Fruit fly (Drosophila melanogaster) S2 (cell line): Measurements from ENCODE around the gene CG9915.

Experiments
- CG8478 ChIP-seq: fragments of >200 bp; optimal IDR thresholded peaks from 2 replicates; lab custom pipeline; 2018
- CTCF ChIP-seq, 2 experiments: fragments of >200 bp; optimal IDR thresholded peaks; 2 replicates each; lab custom pipeline; 2018

CG9915 gene

DNA sequence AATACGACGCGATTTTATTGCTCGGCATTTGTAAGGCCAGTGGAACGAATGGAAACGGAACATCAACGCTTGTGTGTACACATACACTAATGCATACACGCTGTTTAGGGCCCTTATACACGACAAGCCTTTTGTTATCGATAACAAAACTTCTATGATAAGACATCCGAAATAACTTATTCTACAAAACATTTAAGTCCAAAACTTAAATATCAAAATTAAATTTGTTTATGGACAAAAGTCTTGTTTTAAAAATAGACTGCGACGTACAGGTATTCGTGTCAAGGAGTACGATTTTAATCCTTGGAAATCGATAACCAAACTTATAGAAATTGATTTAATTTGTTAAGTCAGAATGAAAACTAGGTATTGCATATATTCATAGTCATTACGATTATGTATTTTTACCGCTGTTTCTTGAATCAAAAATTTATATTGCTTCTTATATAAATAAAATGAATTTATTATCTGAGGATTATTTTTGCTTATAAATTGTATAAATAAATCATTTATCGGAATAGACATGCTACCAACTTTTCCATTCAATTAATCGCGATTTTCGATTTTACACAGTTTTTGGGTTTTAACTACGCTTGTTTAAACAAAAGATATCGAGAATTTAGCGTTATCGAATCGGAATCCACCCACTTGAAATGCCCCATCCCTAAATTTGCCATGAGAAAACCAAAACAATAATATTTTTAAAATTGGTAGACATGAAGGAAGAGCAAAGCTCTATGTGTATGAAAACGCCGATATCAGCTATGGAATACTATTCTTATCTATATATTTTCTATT lies at the start of gene CG9915, which contains the start of gene SWIP:
TSS of gene CG9915 (minus strand) at position 61 of the 798 bp plus-strand sequence.
TSS of gene SWIP (plus strand) at position 632 of the 798 bp plus-strand sequence.
- no peak for TF ChIP-seq CG8478 (lab: Kevin White, UChicago)
- no peak for TF ChIP-seq CTCF (optimal IDR thresholded peaks at IDR 0.05; lab: Kevin White, UChicago)

DNA sequence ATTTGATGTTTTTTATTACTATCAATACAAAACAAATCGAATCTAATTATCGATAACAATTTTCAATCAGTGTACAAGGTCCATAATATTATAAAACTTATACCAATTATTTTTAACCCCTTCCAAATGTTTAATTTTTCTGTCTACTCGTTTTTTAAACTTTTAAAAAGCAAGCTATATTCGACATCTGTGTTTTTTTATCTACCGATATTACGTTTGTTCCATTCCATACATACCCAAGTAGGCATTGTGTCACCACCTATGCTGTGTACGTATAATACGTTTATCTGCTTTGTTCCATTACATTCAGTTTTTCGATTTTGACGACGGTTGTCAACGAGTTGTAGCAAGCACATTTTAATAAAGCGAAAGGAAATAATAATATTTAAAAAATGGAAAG lies 48.4 kb upstream of the CG9915 start, which contains the start of gene nonA:
TSS of gene nonA (plus strand) at position 264 of the 400 bp plus-strand sequence.
- TF ChIP-seq CG8478 (lab: Kevin White, UChicago), result no peak
- no peak for TF ChIP-seq CTCF (optimal IDR thresholded peaks at IDR 0.05; lab: Kevin White, UChicago)

DNA sequence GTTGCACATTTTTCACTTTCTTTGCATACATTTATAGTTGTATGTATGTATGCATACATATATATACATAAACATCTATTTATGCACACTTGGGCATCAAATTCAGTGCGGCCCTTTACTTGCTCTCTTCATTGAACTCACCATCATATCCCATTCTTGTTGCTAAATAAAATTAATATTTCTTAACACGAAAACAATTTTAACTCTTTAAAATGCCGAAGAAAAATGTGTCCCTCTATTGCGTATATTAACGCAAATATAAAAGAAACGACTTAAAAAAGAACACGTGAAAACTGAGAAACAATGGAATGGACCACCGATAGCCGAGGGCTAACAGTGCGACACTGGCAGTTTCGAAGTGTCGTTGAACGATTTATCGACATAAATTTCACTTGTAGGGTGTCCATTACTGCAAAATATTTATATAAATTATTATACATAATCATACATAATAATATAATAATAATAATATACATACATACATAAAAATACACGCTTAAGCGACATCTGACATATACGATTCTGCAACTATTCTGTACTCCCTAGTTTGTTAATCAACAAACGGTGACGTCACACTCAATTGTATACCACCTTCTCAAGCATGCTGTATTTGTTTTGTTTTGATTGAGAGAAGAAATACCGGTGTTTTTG lies 45.9 kb upstream of the CG9915 start, which contains the start of the genes U2af50 and PIG-Q:
TSS of gene U2af50 (minus strand) at position 370 of the 651 bp plus-strand sequence.
TSS of gene PIG-Q (plus strand) at position 474 of the 651 bp plus-strand sequence.
- TF ChIP-seq CTCF (optimal IDR thresholded peaks at IDR 0.05; lab: Kevin White, UChicago) (no peak), CG8478 (lab: Kevin White, UChicago) (no peak)

DNA sequence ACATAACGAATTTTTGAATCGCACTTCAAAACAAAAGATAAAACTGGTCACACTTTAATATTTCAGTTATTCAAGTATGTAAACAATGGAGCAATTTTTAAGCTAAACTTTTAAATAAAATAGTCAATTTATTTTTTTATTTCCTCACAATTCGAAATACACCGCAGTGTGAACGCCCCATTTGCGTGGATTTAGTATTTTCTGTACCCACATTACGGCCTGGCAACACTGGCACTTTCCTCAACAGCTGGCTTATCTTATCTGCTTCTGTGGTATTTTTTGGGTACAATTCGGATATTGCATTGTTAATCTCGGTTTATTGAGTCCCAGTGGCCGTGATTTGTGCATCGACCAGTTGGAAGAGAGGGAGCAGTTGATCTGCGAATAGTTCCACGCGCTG lies 37.1 kb upstream of the CG9915 start, which contains the start of gene sl:
TSS of gene sl (plus strand) at position 254 of the 400 bp plus-strand sequence.
- TF ChIP-seq CG8478 (lab: Kevin White, UChicago), result no peak
- no peak for TF ChIP-seq CTCF (optimal IDR thresholded peaks at IDR 0.05; lab: Kevin White, UChicago)

DNA sequence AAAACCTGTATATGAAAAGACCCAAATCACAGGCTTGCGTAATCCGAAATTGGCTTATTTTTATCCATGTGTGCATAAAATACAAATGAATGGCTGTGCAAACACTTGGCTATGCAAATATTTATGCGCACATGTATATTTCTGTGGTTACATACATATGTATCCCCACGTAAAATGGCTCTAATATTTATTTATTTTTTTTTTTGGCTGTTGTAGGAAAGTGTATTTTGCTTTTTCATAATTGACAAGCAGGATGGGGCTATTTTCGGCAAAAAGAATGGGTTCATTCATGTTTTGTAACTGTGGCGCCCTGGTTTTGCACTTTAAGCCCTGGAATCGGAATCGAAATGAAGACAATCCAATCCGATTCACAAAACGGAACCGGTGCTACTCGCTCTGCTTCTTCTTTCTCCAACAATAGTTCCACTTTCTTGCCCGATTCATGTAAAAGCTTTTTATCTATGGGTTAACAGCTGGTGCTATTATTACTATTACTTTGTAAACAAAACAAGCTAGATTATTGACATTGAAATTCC lies 22.2 kb upstream of the CG9915 start:
- TF ChIP-seq CTCF (optimal IDR thresholded peaks at IDR 0.05; lab: Kevin White, UChicago) (no peak), CG8478 (lab: Kevin White, UChicago) (no peak)

DNA sequence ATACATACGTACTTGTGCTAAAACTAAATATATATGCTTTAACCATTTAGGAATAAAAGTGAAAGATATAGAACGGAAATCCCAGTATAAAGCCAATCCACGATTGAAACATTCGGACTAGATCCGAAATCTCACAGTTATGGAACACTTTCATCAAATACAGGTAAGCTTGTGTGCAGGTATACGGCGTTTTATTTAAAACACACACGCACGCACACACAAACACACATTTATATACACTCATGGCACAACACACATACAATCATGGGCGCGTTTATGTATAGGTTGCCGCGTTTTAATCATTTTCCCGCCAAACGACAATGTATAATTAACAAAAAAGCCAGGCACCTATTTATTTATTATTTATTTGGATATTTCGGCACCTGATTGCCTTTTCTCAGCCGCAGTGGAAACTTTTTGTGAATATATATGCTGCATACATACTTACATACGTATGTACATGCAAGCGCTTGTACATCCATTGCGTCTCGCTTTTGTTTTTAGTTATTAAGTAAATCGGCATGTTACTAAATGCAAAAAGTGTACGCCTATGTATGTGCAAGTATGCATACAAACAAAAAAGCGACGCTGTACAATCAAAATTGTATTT lies 21.4 kb upstream of the CG9915 start:
- TF ChIP-seq CTCF (optimal IDR thresholded peaks at IDR 0.05; lab: Kevin White, UChicago) (no peak), CG8478 (lab: Kevin White, UChicago) (no peak)

DNA sequence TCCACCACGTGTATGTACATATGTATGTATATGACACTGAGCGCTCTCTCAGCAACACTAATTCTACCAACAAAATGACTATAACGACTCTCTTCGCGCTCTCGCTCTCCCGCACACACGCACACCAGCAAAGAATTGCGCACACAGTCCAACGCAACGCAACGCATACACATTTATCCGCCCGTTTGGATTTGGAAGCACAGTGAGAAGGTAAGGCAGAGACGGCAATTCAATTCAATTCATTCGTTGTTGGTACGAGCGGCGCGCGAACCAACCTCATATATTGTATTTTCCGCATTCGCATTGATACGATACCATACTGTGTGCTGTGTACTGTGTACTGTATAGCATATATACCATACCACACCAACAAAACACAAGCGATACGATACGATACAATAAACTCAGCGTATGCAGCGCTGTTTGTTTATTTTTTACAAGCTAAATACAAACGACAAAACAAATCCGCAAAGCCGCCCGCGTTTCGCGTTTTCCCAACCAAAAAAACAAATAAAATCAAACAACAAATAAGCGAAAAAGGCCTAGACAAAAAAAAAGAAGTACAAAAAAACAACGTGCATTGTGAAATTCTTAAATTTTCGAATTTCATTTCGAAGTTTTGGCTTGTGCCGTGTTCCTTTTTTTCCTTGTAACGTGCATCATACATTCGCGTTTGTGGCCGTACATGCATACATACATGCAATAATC lies 20.6 kb upstream of the CG9915 start, which contains the start of the genes CG9921 and Dsp1:
TSS of gene CG9921 (minus strand) at position 167 of the 708 bp plus-strand sequence.
TSS of gene Dsp1 (plus strand) at position 179 of the 708 bp plus-strand sequence.
- no peak for TF ChIP-seq CG8478 (lab: Kevin White, UChicago)

DNA sequence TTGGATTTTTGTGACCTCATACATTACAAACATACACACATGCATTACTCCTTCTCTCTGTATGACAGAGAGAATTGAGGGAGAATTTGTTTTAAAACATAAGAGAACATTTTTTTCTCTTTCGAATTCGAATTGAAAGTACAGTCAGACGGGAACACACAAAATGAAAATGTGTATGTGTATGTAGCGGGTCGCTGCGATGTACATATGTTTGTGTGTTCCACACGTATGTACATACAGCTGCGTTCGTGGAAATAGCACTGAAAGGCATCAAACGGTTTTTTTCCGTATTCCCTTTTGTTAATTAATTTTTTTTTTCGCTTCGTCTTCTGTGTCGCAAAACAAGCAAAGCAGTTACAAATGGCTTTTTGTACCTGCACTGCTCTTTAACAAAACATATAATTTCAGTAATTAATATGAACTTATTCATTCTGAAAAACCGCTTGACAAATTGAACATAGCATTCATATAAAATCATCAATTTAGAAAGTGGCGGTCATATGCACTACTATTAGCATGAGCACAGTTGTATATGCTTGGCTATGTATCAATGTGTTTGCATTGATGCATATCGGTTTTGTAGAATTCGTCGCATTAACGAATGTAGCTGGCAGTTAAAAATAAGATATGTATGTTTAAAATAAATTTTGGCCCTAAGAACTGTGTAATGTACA lies 19.8 kb upstream of the CG9915 start:
- no peak for TF ChIP-seq CTCF (optimal IDR thresholded peaks at IDR 0.05; lab: Kevin White, UChicago)
- TF ChIP-seq CG8478 (lab: Kevin White, UChicago), result no peak

DNA sequence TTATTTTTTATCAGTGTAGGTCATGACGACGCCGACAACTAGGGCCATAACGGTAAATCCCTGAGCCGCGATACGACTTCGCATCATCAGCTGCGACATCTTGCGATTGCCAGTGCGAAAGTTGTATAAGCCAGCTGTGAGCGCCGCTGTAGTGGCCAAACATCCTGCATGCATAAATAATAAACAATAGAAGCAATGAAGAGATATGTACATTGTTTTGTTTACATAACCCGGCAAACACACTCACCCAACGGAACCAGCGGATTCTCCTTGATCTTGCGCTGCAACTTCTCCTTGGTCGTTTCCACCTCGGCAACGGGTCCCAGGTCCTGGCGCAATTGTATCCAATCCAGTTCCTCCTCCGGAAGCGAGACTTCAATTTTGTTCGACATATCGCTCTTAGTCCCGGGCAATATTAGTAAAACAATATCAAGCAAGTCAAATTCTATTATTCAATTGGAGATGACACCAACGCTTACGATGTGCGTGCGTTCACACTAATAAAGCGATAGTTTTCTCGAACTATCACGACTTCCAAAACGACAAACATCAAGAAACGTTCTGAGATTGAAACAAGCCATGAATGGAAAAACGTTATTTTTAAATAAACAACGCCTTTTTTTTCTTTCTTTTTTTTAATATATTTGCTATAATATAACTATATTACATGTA lies 18.8 kb upstream of the CG9915 start:
- TF ChIP-seq CTCF (optimal IDR thresholded peaks at IDR 0.05; lab: Kevin White, UChicago) (no peak), CG8478 (lab: Kevin White, UChicago) (no peak)

DNA sequence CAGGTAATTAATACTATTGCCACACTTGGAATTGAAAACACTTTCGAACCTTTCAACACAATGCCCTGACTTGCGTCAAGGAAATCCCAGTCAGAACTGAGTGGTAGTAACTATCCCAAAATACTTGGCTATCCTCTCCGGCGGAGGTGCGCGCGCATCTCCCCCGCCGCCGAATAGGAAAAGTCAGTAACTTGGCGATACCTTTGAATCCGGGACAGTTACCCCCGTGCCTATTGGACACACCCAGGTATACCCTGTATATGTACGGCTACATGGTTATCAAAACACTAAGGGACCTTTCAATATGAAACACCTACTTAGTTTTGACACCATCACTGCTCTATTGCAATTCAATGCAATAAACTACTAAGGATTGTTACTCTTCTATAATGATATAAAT lies 17.7 kb upstream of the CG9915 start, which contains the start of gene CG9919:
TSS of gene CG9919 (minus strand) at position 101 of the 400 bp plus-strand sequence.
- no peak for TF ChIP-seq CG8478 (lab: Kevin White, UChicago)
- TF ChIP-seq CTCF (optimal IDR thresholded peaks at IDR 0.05; lab: Kevin White, UChicago), result no peak

DNA sequence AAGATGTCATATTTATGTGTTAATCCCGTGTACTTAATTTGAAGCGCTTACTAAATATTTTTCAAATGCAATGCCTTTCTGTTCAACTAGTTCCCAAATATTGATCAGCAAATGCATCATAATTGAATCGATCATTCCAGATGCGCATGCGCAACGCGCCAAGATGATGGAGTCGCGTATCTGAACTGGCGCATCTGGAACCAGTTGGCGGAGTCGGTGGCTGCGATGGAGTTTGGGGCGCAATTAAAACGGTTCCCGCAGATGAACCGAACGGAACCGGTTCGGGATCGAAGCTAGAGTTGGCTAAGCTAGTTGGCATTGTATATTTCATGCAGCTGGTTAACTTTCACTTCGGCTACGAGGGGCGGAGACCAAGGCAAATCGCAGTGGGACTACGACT lies 12.5 kb upstream of the CG9915 start, which contains the start of gene CalpC:
TSS of gene CalpC (plus strand) at position 292 of the 400 bp plus-strand sequence.
- TF ChIP-seq CTCF (optimal IDR thresholded peaks at IDR 0.05; lab: Kevin White, UChicago) (no peak), CG8478 (lab: Kevin White, UChicago) (no peak)

DNA sequence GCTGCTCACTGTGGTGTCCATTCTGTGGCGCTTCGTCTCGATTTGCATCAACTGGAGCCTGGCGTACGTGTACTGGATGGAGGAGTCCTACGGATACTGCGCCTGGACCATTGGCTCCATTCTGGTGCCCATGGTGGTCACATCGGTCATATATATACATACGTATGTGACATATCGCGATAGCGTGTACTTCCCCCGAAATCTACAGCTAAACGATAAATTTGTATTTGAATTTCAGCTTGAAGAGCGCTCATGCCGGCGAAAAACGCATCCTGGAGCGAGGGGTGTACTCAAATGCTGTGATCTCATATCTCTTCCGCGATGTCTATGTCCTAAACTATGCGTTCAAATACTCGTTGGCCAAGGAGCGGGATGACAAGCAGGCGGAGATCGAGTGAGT lies 10.6 kb upstream of the CG9915 start:
- TF ChIP-seq CTCF (optimal IDR thresholded peaks at IDR 0.05; lab: Kevin White, UChicago) (no peak), CG8478 (lab: Kevin White, UChicago) (no peak)
